Worm (Caenorhabditis elegans) whole organism, L2 larva: ENCODE measurements around the gene ZK1290.1.
A peak's percentile ranks its signal among the peaks of the same experiment; 100 is the strongest.

Experiments used
- C34F6.9 ChIP-seq: fragments of 150-350 bp; optimal IDR thresholded peaks from 2 replicates; lab custom pipeline; 2014; ENCODE audit warnings: missing biosample characterization, missing genetic modification characterization
- F13H6.1 ChIP-seq: sonication (generic microtip); optimal IDR thresholded peaks from 2 replicates; lab custom pipeline; 2016; ENCODE audit warnings: missing genetic modification characterization, missing compliant biosample characterization
- R02D3.7 ChIP-seq: fragments of 150-350 bp; optimal IDR thresholded peaks from 2 replicates; lab custom pipeline; 2014; ENCODE audit warnings: missing biosample characterization, missing genetic modification characterization
- alr-1 ChIP-seq: fragments of 150-350 bp; optimal IDR thresholded peaks from 2 replicates; lab custom pipeline; 2014; ENCODE audit warnings: missing biosample characterization, missing genetic modification characterization
- aly-2 ChIP-seq: fragments of 150-350 bp; optimal IDR thresholded peaks from 2 replicates; lab custom pipeline; 2014; ENCODE audit warnings: missing biosample characterization, missing genetic modification characterization
- ama-1 ChIP-seq: fragments of 150-350 bp; optimal IDR thresholded peaks from 2 replicates; lab custom pipeline; 2018; ENCODE audit warnings: inconsistent platforms
- ceh-82 ChIP-seq: fragments of 150-350 bp; optimal IDR thresholded peaks from 2 replicates; lab custom pipeline; 2014; ENCODE audit warnings: missing biosample characterization, missing genetic modification characterization
- dmd-4 ChIP-seq: sonication (generic microtip); optimal IDR thresholded peaks from 2 replicates; lab custom pipeline; 2017; ENCODE audit warnings: missing biosample characterization, missing genetic modification characterization
- egl-27 ChIP-seq: sonication (generic microtip); optimal IDR thresholded peaks from 3 replicates; lab custom pipeline; 2017; ENCODE audit warnings: missing biosample characterization, missing genetic modification reagents, missing genetic modification characterization
- fos-1 ChIP-seq: fragments of 150-350 bp; optimal IDR thresholded peaks from 2 replicates; lab custom pipeline; 2014; ENCODE audit warnings: missing biosample characterization, missing genetic modification characterization
- lin-11 ChIP-seq: fragments of 150-350 bp; sonication (generic microtip); optimal IDR thresholded peaks from 2 replicates; lab custom pipeline; 2014; ENCODE audit warnings: missing biosample characterization, missing genetic modification characterization, inconsistent platforms, mixed read lengths
- lin-13 ChIP-seq: fragments of 150-350 bp; optimal IDR thresholded peaks from 2 replicates; lab custom pipeline; 2014; ENCODE audit warnings: missing biosample characterization, missing genetic modification reagents, missing genetic modification characterization
- lin-39 ChIP-seq: fragments of 150-350 bp; optimal IDR thresholded peaks from 2 replicates; lab custom pipeline; 2014; ENCODE audit warnings: missing biosample characterization, missing genetic modification reagents, missing genetic modification characterization
- lsy-2 ChIP-seq, 2 experiments: fragments of 150-350 bp in 1 of 2; sonication (generic microtip) in 1 of 2; optimal IDR thresholded peaks; 2 replicates each; lab custom pipeline; 2014 to 2017; ENCODE audit warnings: missing biosample characterization in 2 of 2, missing genetic modification characterization in 2 of 2
- mab-5 ChIP-seq: fragments of 150-350 bp; optimal IDR thresholded peaks from 2 replicates; lab custom pipeline; 2014; ENCODE audit warnings: missing biosample characterization, missing genetic modification characterization
- mbf-1 ChIP-seq: sonication (generic microtip); optimal IDR thresholded peaks from 2 replicates; lab custom pipeline; 2017; ENCODE audit warnings: missing biosample characterization, missing genetic modification characterization
- nhr-11 ChIP-seq: fragments of 150-350 bp; optimal IDR thresholded peaks from 2 replicates; lab custom pipeline; 2014; ENCODE audit warnings: missing biosample characterization, missing genetic modification characterization
- nhr-129 ChIP-seq: fragments of 150-350 bp; optimal IDR thresholded peaks from 2 replicates; lab custom pipeline; 2014; ENCODE audit warnings: missing biosample characterization, missing genetic modification characterization
- nhr-21 ChIP-seq: fragments of 150-350 bp; optimal IDR thresholded peaks from 2 replicates; lab custom pipeline; 2014; ENCODE audit warnings: missing biosample characterization, missing genetic modification characterization
- nhr-23 ChIP-seq: fragments of 150-350 bp; optimal IDR thresholded peaks from 2 replicates; lab custom pipeline; 2014; ENCODE audit warnings: missing biosample characterization, missing genetic modification reagents, missing genetic modification characterization
- nhr-237 ChIP-seq: fragments of 150-350 bp; optimal IDR thresholded peaks from 2 replicates; lab custom pipeline; 2014; ENCODE audit warnings: missing biosample characterization, missing genetic modification characterization
- nhr-25 ChIP-seq: fragments of 150-350 bp; sonication (generic microtip); optimal IDR thresholded peaks from 3 replicates; lab custom pipeline; 2014; ENCODE audit warnings: missing biosample characterization, missing genetic modification characterization
- nhr-77 ChIP-seq: fragments of 150-350 bp; optimal IDR thresholded peaks from 2 replicates; lab custom pipeline; 2014; ENCODE audit warnings: missing biosample characterization, missing genetic modification characterization
- sem-4 ChIP-seq: fragments of 150-350 bp; optimal IDR thresholded peaks from 2 replicates; lab custom pipeline; 2014; ENCODE audit warnings: missing biosample characterization, missing genetic modification reagents, missing genetic modification characterization
- skn-1 ChIP-seq: sonication (generic microtip); optimal IDR thresholded peaks from 2 replicates; lab custom pipeline; 2017; ENCODE audit warnings: missing biosample characterization, missing genetic modification characterization
- sma-3 ChIP-seq: sonication (generic microtip); optimal IDR thresholded peaks from 2 replicates; lab custom pipeline; 2016; ENCODE audit warnings: missing genetic modification reagents, missing genetic modification characterization, missing compliant biosample characterization
- sma-9 ChIP-seq, 2 experiments: fragments of 150-350 bp in 1 of 2; sonication (generic microtip) in 1 of 2; optimal IDR thresholded peaks; 2 replicates each; lab custom pipeline; 2014 to 2016; ENCODE audit warnings: missing genetic modification characterization in 2 of 2, mild to moderate bottlenecking in 1 of 2, missing biosample characterization in 1 of 2, missing compliant biosample characterization in 1 of 2, missing genetic modification reagents in 1 of 2, moderate library complexity in 1 of 2
- unc-39 ChIP-seq: fragments of 150-350 bp; optimal IDR thresholded peaks from 2 replicates; lab custom pipeline; 2014; ENCODE audit warnings: missing biosample characterization, missing genetic modification characterization
- unc-55 ChIP-seq: fragments of 150-350 bp; sonication (generic microtip); optimal IDR thresholded peaks from 3 replicates; lab custom pipeline; 2014; ENCODE audit warnings: missing biosample characterization, missing genetic modification reagents, missing genetic modification characterization
- unc-62 ChIP-seq: fragments of 150-350 bp; optimal IDR thresholded peaks from 2 replicates; lab custom pipeline; 2014; ENCODE audit warnings: missing biosample characterization, missing genetic modification reagents, missing genetic modification characterization
- zag-1 ChIP-seq: fragments of 150-350 bp; optimal IDR thresholded peaks from 2 replicates; lab custom pipeline; 2014; ENCODE audit warnings: missing biosample characterization, missing genetic modification characterization

ZK1290.1 gene

ce11 chrII:7575614-7576013, 14.1 kb downstream of the ZK1290.1 start, which contains the start of gene F35D2.1:
F35D2.1 (plus strand) TSS chrII:7575914.
- TF ChIP-seq sem-4 (tag; lab: Kevin White, UChicago): no peak
- no peak for TF ChIP-seq dmd-4
- TF ChIP-seq sma-3: no peak
- TF ChIP-seq nhr-77 (tag; lab: Kevin White, UChicago): no peak
- TF ChIP-seq nhr-11 (tag; lab: Kevin White, UChicago): no peak
- no peak for TF ChIP-seq fos-1 (tag; lab: Kevin White, UChicago)
- no peak for TF ChIP-seq ama-1 (lab: Kevin White, UChicago)
- TF ChIP-seq unc-55 (GFP tag; lab: Kevin White, UChicago): no peak
- TF ChIP-seq egl-27: no peak
- TF ChIP-seq unc-39 (tag; lab: Kevin White, UChicago): no peak
- TF ChIP-seq aly-2: no peak
- no peak for TF ChIP-seq mbf-1 (tag; lab: Kevin White, UChicago)
- TF ChIP-seq nhr-129 (tag; lab: Kevin White, UChicago): no peak
- TF ChIP-seq zag-1: no peak
- TF ChIP-seq mab-5 (tag; lab: Kevin White, UChicago): no peak
- no peak for TF ChIP-seq sma-9 (GFP tag; optimal IDR thresholded peaks at IDR 0.05; lab: Kevin White, UChicago)
- no peak for TF ChIP-seq sma-9 (tag; optimal IDR thresholded peaks at IDR 0.05; lab: Kevin White, UChicago)
- TF ChIP-seq skn-1 (tag; lab: Kevin White, UChicago): no peak
- TF ChIP-seq unc-62 (GFP tag; lab: Kevin White, UChicago): no peak

- TF ChIP-seq F13H6.1 (tag; lab: Kevin White, UChicago) (no peak), unc-55 (GFP tag; lab: Kevin White, UChicago) (no peak), mbf-1 (tag; lab: Kevin White, UChicago) (no peak), sma-9 (GFP tag; optimal IDR thresholded peaks at IDR 0.05; lab: Kevin White, UChicago) (no peak), sma-9 (tag; optimal IDR thresholded peaks at IDR 0.05; lab: Kevin White, UChicago) (no peak), unc-62 (GFP tag; lab: Kevin White, UChicago) (no peak), nhr-21 (no peak), zag-1 (no peak), nhr-129 (tag; lab: Kevin White, UChicago) (no peak), C34F6.9 (tag; lab: Kevin White, UChicago) (no peak)
Measured at ce11 chrII:7577412-7577811, 15.8 kb downstream of the ZK1290.1 start, which contains the start of gene F35D2.6. F35D2.6 (plus strand) TSS chrII:7577712.

ce11 chrII:7583555-7583954, 22.0 kb downstream of the ZK1290.1 start, which contains the start of gene mks-3:
mks-3 (minus strand) TSS chrII:7583655.
- no peak for TF ChIP-seq alr-1 (tag; lab: Kevin White, UChicago)
- TF ChIP-seq nhr-129 (tag; lab: Kevin White, UChicago): no peak
- TF ChIP-seq lin-11: no peak
- TF ChIP-seq, all 48 proteins: peak for 0

ce11 chrII:7588295-7588694, 26.7 kb downstream of the ZK1290.1 start:
- TF ChIP-seq F13H6.1 (tag; lab: Kevin White, UChicago) (no peak), nhr-237 (tag; lab: Kevin White, UChicago) (no peak), lin-39 (tag; lab: Kevin White, UChicago) (no peak), nhr-25 (no peak), aly-2 (no peak), dmd-4 (no peak), fos-1 (tag; lab: Kevin White, UChicago) (no peak), nhr-23 (tag; lab: Kevin White, UChicago) (no peak), ceh-82 (tag; lab: Kevin White, UChicago) (no peak), C34F6.9 (tag; lab: Kevin White, UChicago) (no peak)

ce11 chrII:7593227-7593626, 31.7 kb downstream of the ZK1290.1 start:
- TF ChIP-seq lin-11: peak; percentile 38
- no peak for TF ChIP-seq lin-13 (GFP tag; lab: Kevin White, UChicago)
- no peak for TF ChIP-seq unc-39 (tag; lab: Kevin White, UChicago)
- peak; percentile 53 for TF ChIP-seq C34F6.9 (tag; lab: Kevin White, UChicago)
- TF ChIP-seq mab-5 (tag; lab: Kevin White, UChicago): peak; percentile 6
- TF ChIP-seq lsy-2 (tag; optimal IDR thresholded peaks at IDR 0.05; lab: Kevin White, UChicago): peak in 1 of 2 experiments; percentile 35
- TF ChIP-seq unc-55 (GFP tag; lab: Kevin White, UChicago): peak; percentile 66
- TF ChIP-seq R02D3.7 (tag; lab: Kevin White, UChicago): no peak
- TF ChIP-seq sem-4 (tag; lab: Kevin White, UChicago): peak; percentile 21
- no peak for TF ChIP-seq ama-1 (lab: Kevin White, UChicago)
- TF ChIP-seq sma-9 (GFP tag; optimal IDR thresholded peaks at IDR 0.05; lab: Kevin White, UChicago): peak; percentile 22
- TF ChIP-seq sma-9 (tag; optimal IDR thresholded peaks at IDR 0.05; lab: Kevin White, UChicago): no peak
- TF ChIP-seq F13H6.1 (tag; lab: Kevin White, UChicago): peak; percentile 67
- TF ChIP-seq nhr-129 (tag; lab: Kevin White, UChicago): peak; percentile 46
- TF ChIP-seq zag-1: peak; percentile 83
